Worm (Caenorhabditis elegans) whole organism, mixed stage, embryonic: ENCODE results near the gene fbxa-36.
"Not testable (repeated sequence)": the region's sequence is repeated elsewhere in the genome, so short reads cannot be mapped to it uniquely, and the experiment has no call there.

Experiments
- M03D4.4 ChIP-seq: sonication (generic microtip); optimal IDR thresholded peaks from 2 replicates; lab custom pipeline; 2017; ENCODE audit warnings: mild to moderate bottlenecking, missing genetic modification characterization, missing compliant biosample characterization
- bed-3 ChIP-seq: fragments of 200-800 bp; sonication (Bioruptor generic); optimal IDR thresholded peaks from 3 replicates; lab custom pipeline; 2018; ENCODE audit warnings: mild to moderate bottlenecking, missing genetic modification characterization, moderate library complexity, missing compliant biosample characterization
- blmp-1 ChIP-seq: fragments of 150-350 bp; optimal IDR thresholded peaks from 2 replicates; lab custom pipeline; 2014; ENCODE audit warnings: missing biosample characterization, missing genetic modification characterization
- ceh-43 ChIP-seq: fragments of 200-800 bp; sonication (Bioruptor generic); optimal IDR thresholded peaks from 2 replicates; lab custom pipeline; 2018; ENCODE audit warnings: mild to moderate bottlenecking, missing genetic modification characterization, moderate library complexity, missing compliant biosample characterization
- cnd-1 ChIP-seq: fragments of 200-800 bp; sonication (Bioruptor generic); optimal IDR thresholded peaks from 2 replicates; lab custom pipeline; 2018; ENCODE audit warnings: mild to moderate bottlenecking, missing genetic modification characterization, missing compliant biosample characterization
- drap-1 ChIP-seq: fragments of 200-800 bp; sonication (Bioruptor generic); optimal IDR thresholded peaks from 3 replicates; lab custom pipeline; 2018; ENCODE audit warnings: mild to moderate bottlenecking, missing genetic modification characterization, missing compliant biosample characterization
- elt-1 ChIP-seq: sonication (generic microtip); optimal IDR thresholded peaks from 2 replicates; lab custom pipeline; 2017; ENCODE audit warnings: missing genetic modification characterization, mild to moderate bottlenecking, missing compliant biosample characterization, antibody characterized with exemption, moderate library complexity, borderline replicate concordance; ENCODE audit not compliant: insufficient read depth
- elt-3 ChIP-seq: fragments of 150-350 bp; optimal IDR thresholded peaks from 2 replicates; lab custom pipeline; 2014; ENCODE audit warnings: missing biosample characterization, missing genetic modification characterization
- flh-1 ChIP-seq: fragments of 200-800 bp; sonication (Bioruptor generic); optimal IDR thresholded peaks from 2 replicates; lab custom pipeline; 2018; ENCODE audit warnings: mild to moderate bottlenecking, missing genetic modification characterization, moderate library complexity, missing compliant biosample characterization
- ham-2 ChIP-seq: fragments of 200-800 bp; sonication (Bioruptor generic); optimal IDR thresholded peaks from 2 replicates; lab custom pipeline; 2018; ENCODE audit warnings: mild to moderate bottlenecking, missing genetic modification characterization, missing compliant biosample characterization
- lin-13 ChIP-seq: fragments of 150-350 bp; optimal IDR thresholded peaks from 2 replicates; lab custom pipeline; 2014; ENCODE audit warnings: missing biosample characterization, missing genetic modification characterization
- lin-32 ChIP-seq: fragments of 200-800 bp; sonication (Bioruptor generic); optimal IDR thresholded peaks from 2 replicates; lab custom pipeline; 2018; ENCODE audit warnings: mild to moderate bottlenecking, missing genetic modification characterization, missing compliant biosample characterization
- lsy-2 ChIP-seq: fragments of 150-350 bp; optimal IDR thresholded peaks from 2 replicates; lab custom pipeline; 2014; ENCODE audit warnings: missing biosample characterization, missing genetic modification characterization
- mab-5 ChIP-seq: fragments of 150-350 bp; optimal IDR thresholded peaks from 2 replicates; lab custom pipeline; 2014; ENCODE audit warnings: missing biosample characterization, missing genetic modification characterization
- mep-1 ChIP-seq: fragments of 150-350 bp; optimal IDR thresholded peaks from 2 replicates; lab custom pipeline; 2017; ENCODE audit warnings: missing biosample characterization, missing genetic modification reagents, missing genetic modification characterization, inconsistent platforms
- nhr-12 ChIP-seq: fragments of 150-350 bp; optimal IDR thresholded peaks from 2 replicates; lab custom pipeline; 2014; ENCODE audit warnings: missing biosample characterization, missing genetic modification characterization
- nhr-237 ChIP-seq: fragments of 150-350 bp; optimal IDR thresholded peaks from 2 replicates; lab custom pipeline; 2014; ENCODE audit warnings: missing biosample characterization, missing genetic modification characterization
- nhr-28 ChIP-seq: fragments of 150-350 bp; optimal IDR thresholded peaks from 2 replicates; lab custom pipeline; 2014; ENCODE audit warnings: missing biosample characterization, missing genetic modification characterization
- pha-4 ChIP-seq: fragments of 150-350 bp; optimal IDR thresholded peaks from 2 replicates; lab custom pipeline; 2018; ENCODE audit warnings: missing biosample characterization, missing genetic modification reagents, missing genetic modification characterization
- sem-2 ChIP-seq: fragments of 200-800 bp; sonication (Bioruptor generic); optimal IDR thresholded peaks from 2 replicates; lab custom pipeline; 2018; ENCODE audit warnings: mild to moderate bottlenecking, missing genetic modification characterization, missing compliant biosample characterization
- snpc-4 ChIP-seq: fragments of 150-350 bp; optimal IDR thresholded peaks from 2 replicates; lab custom pipeline; 2014; ENCODE audit warnings: missing biosample characterization, missing genetic modification characterization
- sptf-1 ChIP-seq: sonication (generic microtip); optimal IDR thresholded peaks from 2 replicates; lab custom pipeline; 2017; ENCODE audit warnings: mild to moderate bottlenecking, missing genetic modification characterization, moderate library complexity, missing compliant biosample characterization
- unc-120 ChIP-seq: sonication (generic microtip); optimal IDR thresholded peaks from 2 replicates; lab custom pipeline; 2017; ENCODE audit warnings: missing genetic modification characterization, missing compliant biosample characterization; ENCODE audit not compliant: poor library complexity, severe bottlenecking
- unc-39 ChIP-seq: fragments of 150-350 bp; optimal IDR thresholded peaks from 2 replicates; lab custom pipeline; 2014; ENCODE audit warnings: missing biosample characterization, missing genetic modification characterization
- unc-62 ChIP-seq: fragments of 150-350 bp; optimal IDR thresholded peaks from 2 replicates; lab custom pipeline; 2014; ENCODE audit warnings: missing biosample characterization, missing genetic modification reagents, missing genetic modification characterization
- zip-8 ChIP-seq: fragments of 150-350 bp; optimal IDR thresholded peaks from 2 replicates; lab custom pipeline; 2014; ENCODE audit warnings: missing biosample characterization, missing genetic modification characterization
- ztf-11 ChIP-seq: fragments of 150-350 bp; optimal IDR thresholded peaks from 2 replicates; lab custom pipeline; 2014; ENCODE audit warnings: missing biosample characterization, missing genetic modification characterization

Gene fbxa-36

ce11 chrIII:1275513-1275912, 17.5 kb downstream of the fbxa-36 start, which contains the start of gene fbxa-30:
fbxa-30 (minus strand) TSS chrIII:1275613.
- TF ChIP-seq unc-120 (tag; lab: Kevin White, UChicago) = no peak

- TF ChIP-seq nhr-237 (tag; lab: Kevin White, UChicago) (no peak), M03D4.4 (tag; lab: Kevin White, UChicago) (no peak)
- TF ChIP-seq, all 35 proteins: peak for 0
These were observed 19.2 kb downstream of the fbxa-36 start, which contains the start of gene fbxa-29 for ce11 chrIII:1273655-1274328. fbxa-29 (minus strand) TSS chrIII:1273705.

ce11 chrIII:1271378-1271926, 21.6 kb downstream of the fbxa-36 start, which contains the start of gene fbxa-31:
fbxa-31 (minus strand) TSS chrIII:1271428.
- TF ChIP-seq M03D4.4 (tag; lab: Kevin White, UChicago) = no peak
- TF ChIP-seq cnd-1 (tag; lab: Kevin White, UChicago) = no peak
- TF ChIP-seq unc-62 (GFP tag; lab: Kevin White, UChicago) = no peak
- no peak for TF ChIP-seq sem-2 (GFP tag; lab: Kevin White, UChicago)
- no peak for TF ChIP-seq sptf-1

- no peak for TF ChIP-seq bed-3 (GFP tag; lab: Kevin White, UChicago)
- TF ChIP-seq sptf-1 = no peak
- TF ChIP-seq blmp-1 (tag; lab: Kevin White, UChicago) = no peak
- TF ChIP-seq ceh-43 = no peak
- TF ChIP-seq pha-4 (tag; lab: Kevin White, UChicago) = no peak
- TF ChIP-seq elt-1 (tag; lab: Kevin White, UChicago) = no peak
- TF ChIP-seq unc-39 (tag; lab: Kevin White, UChicago) = no peak
- no peak for TF ChIP-seq zip-8 (tag; lab: Kevin White, UChicago)
- TF ChIP-seq mab-5 (tag; lab: Kevin White, UChicago) = no peak
- TF ChIP-seq mep-1 = no peak
- no peak for TF ChIP-seq elt-3 (tag; lab: Kevin White, UChicago)
- no peak for TF ChIP-seq nhr-12 (tag; lab: Kevin White, UChicago)
- TF ChIP-seq ztf-11 (tag; lab: Kevin White, UChicago) = no peak
- TF ChIP-seq nhr-28 (tag; lab: Kevin White, UChicago) = no peak
- TF ChIP-seq snpc-4 (tag; lab: Kevin White, UChicago) = no peak
- no peak for TF ChIP-seq ham-2
- no peak for TF ChIP-seq flh-1 (GFP tag; lab: Kevin White, UChicago)
- no peak for TF ChIP-seq lin-13 (tag; lab: Kevin White, UChicago)
- no peak for TF ChIP-seq drap-1
- no peak for TF ChIP-seq unc-62 (GFP tag; lab: Kevin White, UChicago)
These were observed 23.9 kb downstream of the fbxa-36 start, which contains the start of gene fbxa-32 for ce11 chrIII:1269156-1269555. fbxa-32 (minus strand) TSS chrIII:1269256.

ce11 chrIII:1266799-1267198, 26.2 kb downstream of the fbxa-36 start, which contains the start of gene fbxa-151:
fbxa-151 (minus strand) TSS chrIII:1266899.
- not testable (repeated sequence) for TF ChIP-seq unc-120, nhr-12, lsy-2 (tag; lab: Kevin White, UChicago)

ce11 chrIII:1263692-1264091, 29.3 kb downstream of the fbxa-36 start, which contains the start of gene srz-9:
srz-9 (plus strand) TSS chrIII:1263992.
- TF ChIP-seq ham-2; lin-13 (tag; lab: Kevin White, UChicago); sem-2 (GFP tag; lab: Kevin White, UChicago): not testable (repeated sequence)
- TF ChIP-seq, all 35 proteins: peak for 0; not testable (repeated sequence) for 35

DNA sequence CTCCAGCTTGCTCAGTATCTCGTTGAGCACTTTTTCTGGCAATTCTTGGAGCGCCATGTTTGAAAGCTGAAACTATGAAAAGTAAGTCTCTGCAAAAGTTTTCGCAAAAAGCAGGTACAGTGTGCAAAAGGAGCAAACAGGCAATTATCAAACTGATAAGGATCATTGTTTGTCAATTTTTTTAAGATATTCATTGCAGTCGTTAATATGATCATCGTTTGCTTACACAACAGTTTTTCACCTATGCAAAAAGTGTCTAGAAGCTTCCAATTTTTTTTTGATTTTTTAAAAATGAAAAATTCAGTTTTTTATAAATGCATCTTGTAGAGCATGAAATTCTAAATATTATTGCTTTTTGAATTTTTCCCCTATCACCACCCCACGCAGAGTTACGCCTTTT, 34.7 kb downstream of the fbxa-36 start, which contains the start of gene fbxa-78:
fbxa-78 (minus strand) TSS at position 101 of the 400 bp plus-strand sequence.
- not testable (repeated sequence) for TF ChIP-seq mep-1; lin-32 (GFP tag; lab: Kevin White, UChicago); unc-62 (GFP tag; lab: Kevin White, UChicago)
